Fruit fly (Drosophila melanogaster) whole organism, embryonic: Measurements from ENCODE around the gene CG32260.
A peak's percentile ranks its signal among the peaks of the same experiment; 100 is the strongest.

Experiments
- Ada2b ChIP-seq: fragments of 200-800 bp; sonication (Bioruptor generic); IDR thresholded peaks from 2 replicates; pipeline ENCODE4 v1.3.6; 2022; ENCODE audit warnings: missing biosample characterization, missing genetic modification characterization
- Adf1 ChIP-seq: fragments of 200-800 bp; sonication (Bioruptor generic); IDR thresholded peaks from 2 replicates; pipeline ENCODE4 v1.3.6; 2022; ENCODE audit warnings: missing biosample characterization, missing genetic modification characterization
- Atf-2 ChIP-seq: fragments of 200-800 bp; sonication (Bioruptor generic); optimal IDR thresholded peaks from 2 replicates; lab custom pipeline; 2016; ENCODE audit warnings: missing biosample characterization, missing genetic modification characterization
- Bdp1 ChIP-seq: fragments of 200-800 bp; sonication (Bioruptor generic); optimal IDR thresholded peaks from 3 replicates; lab custom pipeline; 2016; ENCODE audit warnings: missing biosample characterization, missing genetic modification characterization
- Bgb ChIP-seq: fragments of 200-800 bp; sonication (Bioruptor generic); IDR thresholded peaks from 2 replicates; pipeline ENCODE4 v1.3.6; 2022; ENCODE audit warnings: missing biosample characterization, missing genetic modification characterization; ENCODE audit not compliant: partially characterized antibody
- CG10209 ChIP-seq: fragments of 200-800 bp; sonication (Bioruptor generic); optimal IDR thresholded peaks from 3 replicates; lab custom pipeline; 2017; ENCODE audit warnings: missing biosample characterization, mild to moderate bottlenecking, missing genetic modification characterization, missing genetic modification reagents
- CG10366 ChIP-seq: fragments of 200-800 bp; sonication (Bioruptor generic); IDR thresholded peaks from 2 replicates; pipeline ENCODE4 v1.3.6; 2022; ENCODE audit warnings: missing biosample characterization, missing genetic modification characterization
- CG1603 ChIP-seq: fragments of 200-800 bp; sonication (Bioruptor generic); optimal IDR thresholded peaks from 2 replicates; lab custom pipeline; 2019; ENCODE audit warnings: missing biosample characterization, mild to moderate bottlenecking, missing genetic modification characterization, moderate library complexity
- CG16813 ChIP-seq: fragments of 200-800 bp; sonication (Bioruptor generic); IDR thresholded peaks from 3 replicates; pipeline ENCODE4 v1.3.6; 2022; ENCODE audit warnings: missing biosample characterization, missing genetic modification characterization; ENCODE audit not compliant: partially characterized antibody
- CG16815 ChIP-seq: fragments of 200-800 bp; sonication (Bioruptor generic); optimal IDR thresholded peaks from 3 replicates; lab custom pipeline; 2017; ENCODE audit warnings: missing biosample characterization, mild to moderate bottlenecking, missing genetic modification characterization
- CG17802 ChIP-seq: fragments of 200-800 bp; sonication (Bioruptor generic); optimal IDR thresholded peaks from 2 replicates; lab custom pipeline; 2018; ENCODE audit warnings: missing biosample characterization, mild to moderate bottlenecking, missing genetic modification characterization, moderate library complexity
- CG18262 ChIP-seq: fragments of 200-800 bp; optimal IDR thresholded peaks from 3 replicates; lab custom pipeline; 2019; ENCODE audit warnings: missing biosample characterization, mild to moderate bottlenecking, missing genetic modification characterization, moderate library complexity
- CG18599 ChIP-seq: fragments of 200-800 bp; sonication (Bioruptor generic); optimal IDR thresholded peaks from 3 replicates; lab custom pipeline; 2017; ENCODE audit warnings: missing biosample characterization, missing genetic modification characterization, mild to moderate bottlenecking, moderate library complexity, missing genetic modification reagents
- CG2116 ChIP-seq: fragments of 200-800 bp; sonication (Bioruptor generic); optimal IDR thresholded peaks from 3 replicates; lab custom pipeline; 2018; ENCODE audit warnings: missing biosample characterization, mild to moderate bottlenecking, missing genetic modification characterization
- CG2129 ChIP-seq: fragments of 200-800 bp; sonication (Bioruptor generic); IDR thresholded peaks from 2 replicates; pipeline ENCODE4 v1.3.6; 2022; ENCODE audit warnings: missing biosample characterization, missing genetic modification characterization; ENCODE audit not compliant: partially characterized antibody
- CG30403 ChIP-seq: fragments of 200-800 bp; sonication (Bioruptor generic); optimal IDR thresholded peaks from 3 replicates; lab custom pipeline; 2016; ENCODE audit warnings: missing biosample characterization, missing genetic modification characterization
- CG30431 ChIP-seq: fragments of 200-800 bp; sonication (Bioruptor generic); optimal IDR thresholded peaks from 2 replicates; lab custom pipeline; 2017; ENCODE audit warnings: missing biosample characterization, missing genetic modification characterization
- CG33557 ChIP-seq: fragments of 200-800 bp; sonication (Bioruptor generic); optimal IDR thresholded peaks from 2 replicates; lab custom pipeline; 2019; ENCODE audit warnings: missing biosample characterization, mild to moderate bottlenecking, missing genetic modification characterization, moderate library complexity
- CG6254 ChIP-seq: fragments of 200-800 bp; sonication (Bioruptor generic); optimal IDR thresholded peaks from 3 replicates; lab custom pipeline; 2017; ENCODE audit warnings: mild to moderate bottlenecking, missing biosample characterization, missing genetic modification reagents, missing genetic modification characterization
- CG8924 ChIP-seq: fragments of 200-800 bp; optimal IDR thresholded peaks from 3 replicates; lab custom pipeline; 2019; ENCODE audit warnings: missing biosample characterization, mild to moderate bottlenecking, missing genetic modification characterization, moderate library complexity
- Dref ChIP-seq: fragments of 200-800 bp; sonication (Bioruptor generic); IDR thresholded peaks from 2 replicates; pipeline ENCODE4 v1.3.6; 2022; ENCODE audit warnings: missing biosample characterization, missing genetic modification characterization
- E2f2 ChIP-seq: fragments of 200-800 bp; sonication (Bioruptor generic); IDR thresholded peaks from 2 replicates; pipeline ENCODE4 v1.3.6; 2022; ENCODE audit warnings: missing biosample characterization, missing genetic modification characterization
- Ets97D ChIP-seq: fragments of 200-800 bp; sonication (Bioruptor generic); optimal IDR thresholded peaks from 3 replicates; lab custom pipeline; 2016; ENCODE audit warnings: missing biosample characterization, missing genetic modification characterization
- H2.0 ChIP-seq: fragments of 200-800 bp; sonication (Bioruptor generic); IDR thresholded peaks from 2 replicates; pipeline ENCODE4 v1.3.6; 2022; ENCODE audit warnings: missing biosample characterization, missing genetic modification characterization
- Lpt ChIP-seq: fragments of >200 bp; optimal IDR thresholded peaks from 2 replicates; lab custom pipeline; 2018; ENCODE audit warnings: missing biosample characterization, missing genetic modification characterization
- MBD-R2 ChIP-seq: fragments of 200-800 bp; sonication (Bioruptor generic); IDR thresholded peaks from 2 replicates; pipeline ENCODE4 v1.3.6; 2022; ENCODE audit warnings: missing biosample characterization, missing genetic modification characterization
- MESR4 ChIP-seq: fragments of 200-800 bp; sonication (Bioruptor generic); optimal IDR thresholded peaks from 2 replicates; lab custom pipeline; 2018; ENCODE audit warnings: missing biosample characterization, mild to moderate bottlenecking, missing genetic modification characterization, moderate library complexity
- Med ChIP-seq: fragments of 200-800 bp; sonication (Bioruptor generic); peaks from one replicate; lab custom pipeline; 2016; ENCODE audit warnings: missing biosample characterization, missing genetic modification characterization, mild to moderate bottlenecking, inconsistent platforms, moderate library complexity
- Myb ChIP-seq: fragments of 200-800 bp; sonication (Bioruptor generic); optimal IDR thresholded peaks from 2 replicates; lab custom pipeline; 2016; ENCODE audit warnings: missing biosample characterization, missing genetic modification characterization
- Oli ChIP-seq: fragments of 200-800 bp; sonication (Bioruptor generic); optimal IDR thresholded peaks from 2 replicates; lab custom pipeline; 2018; ENCODE audit warnings: missing biosample characterization, mild to moderate bottlenecking, missing genetic modification characterization, moderate library complexity
- Opbp ChIP-seq: fragments of 200-800 bp; sonication (Bioruptor generic); IDR thresholded peaks from 3 replicates; pipeline ENCODE4 v1.3.6; 2022; ENCODE audit warnings: missing biosample characterization, missing genetic modification characterization; ENCODE audit not compliant: partially characterized antibody
- PHDP ChIP-seq: fragments of 200-800 bp; sonication (Bioruptor generic); optimal IDR thresholded peaks from 3 replicates; lab custom pipeline; 2018; ENCODE audit warnings: missing biosample characterization, mild to moderate bottlenecking, missing genetic modification characterization, moderate library complexity
- Side ChIP-seq: fragments of 200-800 bp; sonication (Bioruptor generic); optimal IDR thresholded peaks from 2 replicates; lab custom pipeline; 2016; ENCODE audit warnings: missing biosample characterization, missing genetic modification characterization
- Sin3A ChIP-seq: fragments of >200 bp; optimal IDR thresholded peaks from 2 replicates; lab custom pipeline; 2018
- Sry-δ ChIP-seq: fragments of 200-800 bp; sonication (Bioruptor generic); optimal IDR thresholded peaks from 2 replicates; lab custom pipeline; 2016; ENCODE audit warnings: missing biosample characterization, missing genetic modification characterization
- amos ChIP-seq: fragments of 200-800 bp; sonication (Bioruptor generic); IDR thresholded peaks from 2 replicates; pipeline ENCODE4 v1.3.6; 2022; ENCODE audit warnings: missing biosample characterization, missing genetic modification characterization; ENCODE audit not compliant: partially characterized antibody
- caup ChIP-seq: fragments of 200-800 bp; sonication (Bioruptor generic); optimal IDR thresholded peaks from 3 replicates; lab custom pipeline; 2017; ENCODE audit warnings: missing biosample characterization, mild to moderate bottlenecking, missing genetic modification characterization, moderate library complexity; ENCODE audit not compliant: severe bottlenecking
- crp ChIP-seq, 2 experiments: fragments of 200-800 bp; sonication (Bioruptor generic); optimal IDR thresholded peaks; 2 replicates in 1 of 2; 3 replicates in 1 of 2; lab custom pipeline; 2017; ENCODE audit warnings: missing biosample characterization in 2 of 2, missing genetic modification characterization in 2 of 2, mild to moderate bottlenecking in 1 of 2, moderate library complexity in 1 of 2
- disco-r ChIP-seq: fragments of 200-800 bp; sonication (Bioruptor generic); optimal IDR thresholded peaks from 2 replicates; lab custom pipeline; 2016; ENCODE audit warnings: missing biosample characterization, missing genetic modification characterization
- dm ChIP-seq: fragments of 200-800 bp; sonication (Bioruptor generic); optimal IDR thresholded peaks from 3 replicates; lab custom pipeline; 2016; ENCODE audit warnings: missing biosample characterization, missing genetic modification characterization
- dysf ChIP-seq: fragments of 200-800 bp; sonication (Bioruptor generic); IDR thresholded peaks from 3 replicates; pipeline ENCODE4 v1.3.6; 2022; ENCODE audit warnings: missing biosample characterization, missing genetic modification characterization
- en ChIP-seq: fragments of 200-800 bp; sonication (Bioruptor generic); optimal IDR thresholded peaks from 2 replicates; lab custom pipeline; 2016; ENCODE audit warnings: missing biosample characterization, missing genetic modification characterization
- eve ChIP-seq, 2 experiments: fragments of >200 bp; optimal IDR thresholded peaks; 2 replicates each; lab custom pipeline; 2017; ENCODE audit warnings: missing biosample characterization in 2 of 2, missing genetic modification characterization in 2 of 2
- exex ChIP-seq: fragments of 200-800 bp; sonication (Bioruptor generic); optimal IDR thresholded peaks from 4 replicates; lab custom pipeline; 2018; ENCODE audit warnings: missing biosample characterization, mild to moderate bottlenecking, missing genetic modification characterization, moderate library complexity
- gro ChIP-seq: fragments of 200-800 bp; sonication (Bioruptor generic); optimal IDR thresholded peaks from 2 replicates; lab custom pipeline; 2016; ENCODE audit warnings: missing biosample characterization, missing genetic modification characterization
- psq ChIP-seq: fragments of 200-800 bp; sonication (Bioruptor generic); optimal IDR thresholded peaks from 2 replicates; lab custom pipeline; 2017; ENCODE audit warnings: missing biosample characterization, missing genetic modification characterization
- tin ChIP-seq: fragments of 200-800 bp; sonication (Bioruptor generic); optimal IDR thresholded peaks from 3 replicates; lab custom pipeline; 2016; ENCODE audit warnings: missing biosample characterization, missing genetic modification characterization
- yki ChIP-seq: fragments of >200 bp; optimal IDR thresholded peaks from 3 replicates; lab custom pipeline; 2018

Gene CG32260

dm6 chr3L:4133724-4134678 lies 8.2 kb upstream of the CG32260 start, which contains the start of gene ens (continued):
- TF ChIP-seq PHDP (tag; lab: Kevin White, UChicago) (peak; percentile 28), disco-r (no peak), CG8924 (tag; lab: Kevin White, UChicago) (no peak), exex (tag; lab: Kevin White, UChicago) (no peak), CG6254 (GFP tag; lab: Kevin White, UChicago) (no peak), Opbp (GFP tag; lab: Robert Waterston, UW) (0 out of 3 replicates have a peak, but pooled peaks have one; percentile 52), Atf-2 (no peak), caup (GFP tag; lab: Kevin White, UChicago) (no peak), MESR4 (GFP tag; lab: Kevin White, UChicago) (peak; percentile 94), Bdp1 (GFP tag; lab: Kevin White, UChicago) (no peak), CG17802 (no peak), E2f2 (GFP tag; lab: Robert Waterston, UW) (peak; percentile 42; the same call in 1 of the 2 replicates), yki (lab: Kevin White, UChicago) (no peak), CG30403 (no peak), CG33557 (GFP tag; lab: Kevin White, UChicago) (no peak), H2.0 (GFP tag; lab: Robert Waterston, UW) (no peak), psq (GFP tag; lab: Kevin White, UChicago) (peak; percentile 71), tin (no peak)

dm6 chr3L:4135857-4136256 lies 6.3 kb upstream of the CG32260 start, which contains the start of gene RfC4:
TSS of gene RfC4 (minus strand) at chr3L:4136038.
- peak; percentile 42; the same call in 1 of the 3 replicates for TF ChIP-seq CG16813 (GFP tag; lab: Robert Waterston, UW)
- TF ChIP-seq exex (tag; lab: Kevin White, UChicago): no peak
- no peak for TF ChIP-seq en (GFP tag; lab: Kevin White, UChicago)
- TF ChIP-seq amos (GFP tag; lab: Robert Waterston, UW): no peak; the same call in 1 of the 2 replicates
- TF ChIP-seq Adf1 (GFP tag; lab: Robert Waterston, UW): no peak
- peak; percentile 58 for TF ChIP-seq CG2116 (GFP tag; lab: Kevin White, UChicago)
- no peak for TF ChIP-seq CG10209
- 0 out of 2 replicates have a peak, but pooled peaks have one; percentile 10 for TF ChIP-seq Bgb (GFP tag; lab: Robert Waterston, UW)
- peak; percentile 18 for TF ChIP-seq dm (GFP tag; lab: Kevin White, UChicago)
- no peak for TF ChIP-seq CG10366 (GFP tag; lab: Robert Waterston, UW)
- no peak for TF ChIP-seq gro
- peak; percentile 22 for TF ChIP-seq Sry-δ (GFP tag; lab: Kevin White, UChicago)
- peak; percentile 53 for TF ChIP-seq Med (GFP tag; lab: Kevin White, UChicago)
- TF ChIP-seq CG1603: peak; percentile 32
- TF ChIP-seq eve (GFP tag; optimal IDR thresholded peaks at IDR 0.05; lab: Kevin White, UChicago): no peak
- peak; percentile 93 for TF ChIP-seq Myb (GFP tag; lab: Kevin White, UChicago)
- TF ChIP-seq crp (GFP tag; optimal IDR thresholded peaks at IDR 0.05; lab: Kevin White, UChicago): no peak
- TF ChIP-seq Side (GFP tag; lab: Kevin White, UChicago): no peak
- no peak for TF ChIP-seq CG16815 (GFP tag; lab: Kevin White, UChicago)
- peak; percentile 46; the same call in 1 of the 2 replicates for TF ChIP-seq MBD-R2 (GFP tag; lab: Robert Waterston, UW)
- no peak for TF ChIP-seq Ets97D (GFP tag; lab: Kevin White, UChicago)
- TF ChIP-seq CG8924 (tag; lab: Kevin White, UChicago): no peak
- no peak for TF ChIP-seq CG30431
- TF ChIP-seq Ada2b (GFP tag; lab: Robert Waterston, UW): no peak
- TF ChIP-seq CG18262 (tag; lab: Kevin White, UChicago): no peak
- peak; percentile 35 for TF ChIP-seq Sin3A (lab: Kevin White, UChicago)
- TF ChIP-seq dysf (GFP tag; lab: Robert Waterston, UW): no peak
- TF ChIP-seq Dref: peak; percentile 78
- TF ChIP-seq CG18599 (GFP tag; lab: Kevin White, UChicago): no peak
- TF ChIP-seq Lpt (GFP tag; lab: Kevin White, UChicago): no peak
- TF ChIP-seq CG2129 (GFP tag; lab: Robert Waterston, UW): no peak
- TF ChIP-seq Oli (tag; lab: Kevin White, UChicago): no peak
